Worm (Caenorhabditis elegans): ENCODE results near the gene clec-144.

- no peak for TF ChIP-seq dao-5 (tag; optimal IDR thresholded peaks at IDR 0.05)
- TF ChIP-seq him-1 (tag; optimal IDR thresholded peaks at IDR 0.05), result no peak
- no peak for TF ChIP-seq W03F9.2 (tag; optimal IDR thresholded peaks at IDR 0.05)
These were observed 48.3 kb upstream of the clec-144 start for ce11 chrII:11880456-11881353.
